Worm (Caenorhabditis elegans) whole organism, L4 larva: ENCODE data around the gene srx-125.

Source experiments
- F26F4.8 ChIP-seq: fragments of 200-800 bp; sonication (Bioruptor generic); conservative IDR thresholded peaks from 2 replicates; pipeline ENCODE4 v1.3.6; 2022; ENCODE audit warnings: missing genetic modification characterization, missing compliant biosample characterization
- T20F7.1 ChIP-seq: fragments of 200-800 bp; sonication (Bioruptor generic); optimal IDR thresholded peaks from 2 replicates; lab custom pipeline; 2018; ENCODE audit warnings: mild to moderate bottlenecking, missing genetic modification characterization, missing compliant biosample characterization
- Y48G9A.11 ChIP-seq: fragments of 200-800 bp; sonication (Bioruptor generic); IDR thresholded peaks from 2 replicates; pipeline ENCODE4 v1.3.6; 2022; ENCODE audit warnings: missing genetic modification reagents, missing genetic modification characterization, missing compliant biosample characterization
- aha-1 ChIP-seq: fragments of 150-350 bp; peaks from one replicate; lab custom pipeline; 2014; ENCODE audit warnings: missing biosample characterization, missing genetic modification characterization
- aly-2 ChIP-seq: sonication (generic microtip); optimal IDR thresholded peaks from 2 replicates; lab custom pipeline; 2018; ENCODE audit warnings: missing biosample characterization, missing genetic modification characterization
- ama-1 ChIP-seq: fragments of 150-350 bp; optimal IDR thresholded peaks from 2 replicates; lab custom pipeline; 2014; ENCODE audit warnings: inconsistent platforms, mixed read lengths
- ceh-44 ChIP-seq: fragments of 200-800 bp; sonication (Bioruptor generic); IDR thresholded peaks from 2 replicates; pipeline ENCODE4 v1.3.6; 2022; ENCODE audit warnings: missing genetic modification reagents, missing genetic modification characterization, missing compliant biosample characterization
- ctbp-1 ChIP-seq: fragments of 200-800 bp; sonication (Bioruptor generic); IDR thresholded peaks from 2 replicates; pipeline ENCODE4 v1.3.6; 2022; ENCODE audit warnings: missing genetic modification reagents, missing genetic modification characterization, missing compliant biosample characterization
- daf-16 ChIP-seq, 3 experiments: sonication (generic microtip); optimal IDR thresholded peaks; 2 replicates each; lab custom pipeline; 2016 to 2017; ENCODE audit warnings: missing genetic modification characterization in 3 of 3, missing genetic modification reagents in 3 of 3, mild to moderate bottlenecking in 2 of 3, missing compliant biosample characterization in 2 of 3, missing biosample characterization in 1 of 3, moderate library complexity in 1 of 3
- daf-8 ChIP-seq: fragments of 200-800 bp; sonication (Bioruptor generic); IDR thresholded peaks from 2 replicates; pipeline ENCODE4 v1.3.6; 2022; ENCODE audit warnings: missing genetic modification characterization, missing compliant biosample characterization
- dmd-6 ChIP-seq: fragments of 200-800 bp; sonication (Bioruptor generic); IDR thresholded peaks from 2 replicates; pipeline ENCODE4 v1.3.6; 2022; ENCODE audit warnings: missing genetic modification reagents, missing genetic modification characterization, missing compliant biosample characterization
- dmd-9 ChIP-seq: fragments of 200-800 bp; sonication (Bioruptor generic); IDR thresholded peaks from 2 replicates; pipeline ENCODE4 v1.3.6; 2022; ENCODE audit warnings: missing genetic modification reagents, missing genetic modification characterization, missing compliant biosample characterization
- dpl-1 ChIP-seq: fragments of 150-350 bp; optimal IDR thresholded peaks from 2 replicates; lab custom pipeline; 2014; ENCODE audit warnings: missing biosample characterization, missing genetic modification reagents, missing genetic modification characterization
- dve-1 ChIP-seq: sonication (generic microtip); optimal IDR thresholded peaks from 2 replicates; lab custom pipeline; 2017; ENCODE audit warnings: antibody characterized with exemption, mild to moderate bottlenecking, missing genetic modification characterization, missing compliant biosample characterization; ENCODE audit not compliant: insufficient read depth
- hlh-11 ChIP-seq: fragments of 200-800 bp; sonication (Bioruptor generic); optimal IDR thresholded peaks from 2 replicates; lab custom pipeline; 2018; ENCODE audit warnings: mild to moderate bottlenecking, missing genetic modification characterization, missing compliant biosample characterization
- hlh-30 ChIP-seq: sonication (generic microtip); optimal IDR thresholded peaks from 2 replicates; lab custom pipeline; 2017; ENCODE audit warnings: antibody characterized with exemption, mild to moderate bottlenecking, missing genetic modification characterization, missing compliant biosample characterization; ENCODE audit not compliant: insufficient read depth
- jun-1 ChIP-seq: fragments of 150-350 bp; optimal IDR thresholded peaks from 2 replicates; lab custom pipeline; 2014; ENCODE audit warnings: missing biosample characterization, missing genetic modification reagents, missing genetic modification characterization
- lin-1 ChIP-seq: fragments of 200-800 bp; sonication (Bioruptor generic); IDR thresholded peaks from 2 replicates; pipeline ENCODE4 v1.3.6; 2022; ENCODE audit warnings: missing genetic modification reagents, missing genetic modification characterization, missing compliant biosample characterization
- lin-39 ChIP-seq: fragments of 150-350 bp; optimal IDR thresholded peaks from 2 replicates; lab custom pipeline; 2014; ENCODE audit warnings: missing biosample characterization, missing genetic modification reagents, missing genetic modification characterization
- lsy-2 ChIP-seq, 2 experiments: fragments of 150-350 bp in 1 of 2; sonication (generic microtip) in 1 of 2; optimal IDR thresholded peaks; 2 replicates each; lab custom pipeline; 2014 to 2017; ENCODE audit warnings: missing biosample characterization in 2 of 2, missing genetic modification characterization in 2 of 2
- mdl-1 ChIP-seq, 2 experiments: fragments of 150-350 bp in 1 of 2; sonication (generic microtip) in 1 of 2; optimal IDR thresholded peaks; 2 replicates each; lab custom pipeline; 2014 to 2017; ENCODE audit warnings: missing biosample characterization in 2 of 2, missing genetic modification characterization in 2 of 2
- mep-1 ChIP-seq: fragments of 150-350 bp; sonication (generic microtip); optimal IDR thresholded peaks from 3 replicates; lab custom pipeline; 2014; ENCODE audit warnings: missing biosample characterization, missing genetic modification characterization
- mes-2 ChIP-seq: sonication (generic microtip); optimal IDR thresholded peaks from 2 replicates; lab custom pipeline; 2016; ENCODE audit warnings: missing genotype, mild to moderate bottlenecking, missing genetic modification characterization, missing compliant biosample characterization; ENCODE audit not compliant: poor library complexity, severe bottlenecking
- nhr-10 ChIP-seq: fragments of 150-350 bp; optimal IDR thresholded peaks from 2 replicates; lab custom pipeline; 2014; ENCODE audit warnings: missing biosample characterization, missing genetic modification characterization
- nhr-102 ChIP-seq: sonication (generic microtip); optimal IDR thresholded peaks from 2 replicates; lab custom pipeline; 2016; ENCODE audit warnings: mild to moderate bottlenecking, missing genetic modification characterization, moderate library complexity, missing compliant biosample characterization
- nhr-28 ChIP-seq: fragments of 150-350 bp; optimal IDR thresholded peaks from 2 replicates; lab custom pipeline; 2014; ENCODE audit warnings: missing biosample characterization, missing genetic modification characterization
- nhr-41 ChIP-seq: fragments of 200-800 bp; sonication (Bioruptor generic); IDR thresholded peaks from 2 replicates; pipeline ENCODE4 v1.3.6; 2022; ENCODE audit warnings: missing genetic modification reagents, missing genetic modification characterization, missing compliant biosample characterization
- nhr-42 ChIP-seq: fragments of 200-800 bp; sonication (Bioruptor generic); IDR thresholded peaks from 2 replicates; pipeline ENCODE4 v1.3.6; 2022; ENCODE audit warnings: missing genetic modification characterization, missing compliant biosample characterization
- nhr-48 ChIP-seq: sonication (generic microtip); optimal IDR thresholded peaks from 2 replicates; lab custom pipeline; 2016; ENCODE audit warnings: mild to moderate bottlenecking, missing genetic modification characterization, missing compliant biosample characterization
- nhr-6 ChIP-seq: fragments of 150-350 bp; optimal IDR thresholded peaks from 2 replicates; lab custom pipeline; 2014; ENCODE audit warnings: missing biosample characterization, missing genetic modification characterization
- nhr-77 ChIP-seq: fragments of 150-350 bp; optimal IDR thresholded peaks from 2 replicates; lab custom pipeline; 2014; ENCODE audit warnings: missing biosample characterization, missing genetic modification characterization
- pha-4 ChIP-seq, 2 experiments: fragments of 150-350 bp in 1 of 2; fragments of 200-800 bp in 1 of 2; sonication (Bioruptor generic) in 1 of 2; IDR thresholded peaks in 1 of 2; optimal IDR thresholded peaks in 1 of 2; 2 replicates each; pipeline versions ENCODE4 v1.3.6 to Lab custom; 2014 to 2022; ENCODE audit warnings: missing genetic modification characterization in 2 of 2, missing genetic modification reagents in 2 of 2, missing biosample characterization in 1 of 2, missing compliant biosample characterization in 1 of 2
- php-3 ChIP-seq: fragments of 200-800 bp; sonication (Bioruptor generic); IDR thresholded peaks from 2 replicates; pipeline ENCODE4 v1.3.6; 2022; ENCODE audit warnings: missing genetic modification reagents, missing genetic modification characterization, missing compliant biosample characterization
- pqm-1 ChIP-seq: sonication (generic microtip); optimal IDR thresholded peaks from 2 replicates; lab custom pipeline; 2017; ENCODE audit warnings: missing biosample characterization, missing genetic modification characterization
- rbr-2 ChIP-seq: sonication (generic microtip); optimal IDR thresholded peaks from 2 replicates; lab custom pipeline; 2016; ENCODE audit warnings: missing genotype, missing genetic modification characterization, missing compliant biosample characterization
- set-16 ChIP-seq: fragments of 200-800 bp; sonication (Bioruptor generic); IDR thresholded peaks from 2 replicates; pipeline ENCODE4 v1.3.6; 2022; ENCODE audit warnings: missing genetic modification reagents, missing genetic modification characterization, missing compliant biosample characterization
- skn-1 ChIP-seq: fragments of 150-350 bp; optimal IDR thresholded peaks from 2 replicates; lab custom pipeline; 2014; ENCODE audit warnings: missing biosample characterization, missing genetic modification characterization
- snpc-1.2 ChIP-seq: fragments of 200-800 bp; sonication (Bioruptor generic); IDR thresholded peaks from 2 replicates; pipeline ENCODE4 v1.3.6; 2022; ENCODE audit warnings: missing genetic modification reagents, missing genetic modification characterization, missing compliant biosample characterization
- unc-62 ChIP-seq, 3 experiments: fragments of 150-350 bp in 1 of 3; sonication (generic microtip); optimal IDR thresholded peaks in 2 of 3; peaks in 1 of 3; 1 replicate in 1 of 3; 2 replicates in 2 of 3; lab custom pipeline; 2014 to 2017; ENCODE audit warnings: missing biosample characterization in 3 of 3, missing genetic modification characterization in 3 of 3, missing genetic modification reagents in 3 of 3, missing genotype in 1 of 3
- vab-7 ChIP-seq: fragments of 200-800 bp; sonication (Bioruptor generic); IDR thresholded peaks from 2 replicates; pipeline ENCODE4 v1.3.6; 2022; ENCODE audit warnings: missing genetic modification reagents, missing genetic modification characterization, missing compliant biosample characterization
- zfp-2 ChIP-seq: sonication (generic microtip); optimal IDR thresholded peaks from 2 replicates; lab custom pipeline; 2016; ENCODE audit warnings: mild to moderate bottlenecking, missing genetic modification characterization, missing compliant biosample characterization
- zip-11 ChIP-seq: fragments of 200-800 bp; sonication (Bioruptor generic); IDR thresholded peaks from 2 replicates; pipeline ENCODE4 v1.3.6; 2022; ENCODE audit warnings: missing genetic modification characterization, missing compliant biosample characterization

Gene srx-125

ce11 chrV:13371336-13371735 lies 4.2 kb downstream of the srx-125 start (continued):
- TF ChIP-seq mes-2 (tag; lab: Kevin White, UChicago) (peak; percentile 49), nhr-28 (tag; lab: Kevin White, UChicago) (peak; percentile 90), daf-8 (GFP tag; lab: Robert Waterston, UW) (no peak), aly-2 (tag; lab: Kevin White, UChicago) (no peak), skn-1 (tag; lab: Kevin White, UChicago) (no peak), vab-7 (no peak), dmd-9 (GFP tag; lab: Robert Waterston, UW) (no peak), zip-11 (GFP tag; lab: Robert Waterston, UW) (no peak)

- TF ChIP-seq aly-2 (tag; lab: Kevin White, UChicago) (no peak), nhr-28 (tag; lab: Kevin White, UChicago) (peak; percentile 82), hlh-11 (tag; lab: Kevin White, UChicago) (peak; percentile 69), dve-1 (tag; lab: Kevin White, UChicago) (peak; percentile 64), pqm-1 (tag; lab: Kevin White, UChicago) (peak; percentile 92), php-3 (GFP tag; lab: Robert Waterston, UW) (peak; percentile 39; the same call in 1 of the 2 replicates), unc-62 (GFP tag; optimal IDR thresholded peaks at IDR 0.05 in 1 of 2; lab: Kevin White, UChicago) (no peak), unc-62 (tag; optimal IDR thresholded peaks at IDR 0.05; lab: Kevin White, UChicago) (no peak), aha-1 (tag; lab: Kevin White, UChicago) (peak; percentile 44), zfp-2 (tag; lab: Kevin White, UChicago) (no peak), nhr-77 (tag; lab: Kevin White, UChicago) (peak; percentile 75), snpc-1.2 (GFP tag; lab: Robert Waterston, UW) (no peak), nhr-102 (tag; lab: Kevin White, UChicago) (peak; percentile 14), mdl-1 (tag; optimal IDR thresholded peaks at IDR 0.05; lab: Kevin White, UChicago) (peak in 1 of 2 experiments; percentile 49), nhr-6 (tag; lab: Kevin White, UChicago) (peak; percentile 58), hlh-30 (peak; percentile 29), set-16 (GFP tag; lab: Robert Waterston, UW) (no peak; the same call in 1 of the 2 replicates), lin-1 (GFP tag; lab: Robert Waterston, UW) (peak; percentile 65; the same call in 1 of the 2 replicates), ctbp-1 (GFP tag; lab: Robert Waterston, UW) (no peak), pha-4 (GFP tag; IDR thresholded peaks at IDR 0.05; lab: Robert Waterston, UW) (peak; percentile 24; the same call in 1 of the 2 replicates), pha-4 (tag; optimal IDR thresholded peaks at IDR 0.05; lab: Kevin White, UChicago) (no peak), dmd-6 (GFP tag; lab: Robert Waterston, UW) (peak; percentile 78), Y48G9A.11 (no peak), nhr-41 (GFP tag; lab: Robert Waterston, UW) (peak; percentile 42; the same call in 1 of the 2 replicates), daf-16 (GFP tag; optimal IDR thresholded peaks at IDR 0.05; lab: Kevin White, UChicago) (no peak), daf-16 (tag; optimal IDR thresholded peaks at IDR 0.05; lab: Kevin White, UChicago) (peak; percentile 91), rbr-2 (tag; lab: Kevin White, UChicago) (no peak), lin-39 (tag; lab: Kevin White, UChicago) (no peak), nhr-48 (tag; lab: Kevin White, UChicago) (peak; percentile 7)
- TF ChIP-seq, all 104 proteins: peak for 17
These were observed 5.7 kb downstream of the srx-125 start for ce11 chrV:13372821-13373220.

- peak; percentile 74 for TF ChIP-seq hlh-30
- peak; percentile 76; the same call in 1 of the 2 replicates for TF ChIP-seq lin-1 (GFP tag; lab: Robert Waterston, UW)
- peak; percentile 81 for TF ChIP-seq dmd-6 (GFP tag; lab: Robert Waterston, UW)
- no peak for TF ChIP-seq mes-2 (tag; lab: Kevin White, UChicago)
- TF ChIP-seq mep-1: peak; percentile 65
- no peak for TF ChIP-seq ceh-44 (GFP tag; lab: Robert Waterston, UW)
- TF ChIP-seq jun-1 (tag; lab: Kevin White, UChicago): no peak
- TF ChIP-seq nhr-102 (tag; lab: Kevin White, UChicago): peak; percentile 50
- peak; percentile 89 for TF ChIP-seq pqm-1 (tag; lab: Kevin White, UChicago)
- no peak for TF ChIP-seq F26F4.8
- no peak for TF ChIP-seq pha-4 (GFP tag; IDR thresholded peaks at IDR 0.05; lab: Robert Waterston, UW)
- TF ChIP-seq pha-4 (tag; optimal IDR thresholded peaks at IDR 0.05; lab: Kevin White, UChicago): no peak
- TF ChIP-seq mdl-1 (tag; optimal IDR thresholded peaks at IDR 0.05; lab: Kevin White, UChicago): peak in 1 of 2 experiments; percentile 47
- no peak for TF ChIP-seq zip-11 (GFP tag; lab: Robert Waterston, UW)
- TF ChIP-seq nhr-28 (tag; lab: Kevin White, UChicago): peak; percentile 91
- TF ChIP-seq nhr-42 (GFP tag; lab: Robert Waterston, UW): no peak
- TF ChIP-seq hlh-11 (tag; lab: Kevin White, UChicago): peak; percentile 88
- peak; percentile 70 for TF ChIP-seq nhr-10
- peak in 1 of 2 experiments; percentile 26 for TF ChIP-seq lsy-2 (tag; optimal IDR thresholded peaks at IDR 0.05; lab: Kevin White, UChicago)
- peak; percentile 70 for TF ChIP-seq nhr-77 (tag; lab: Kevin White, UChicago)
- TF ChIP-seq dpl-1 (GFP tag; lab: Kevin White, UChicago): no peak
- TF ChIP-seq nhr-41 (GFP tag; lab: Robert Waterston, UW): peak; percentile 70; the same call in 1 of the 2 replicates
- peak; percentile 5 for TF ChIP-seq ama-1
- TF ChIP-seq php-3 (GFP tag; lab: Robert Waterston, UW): peak; percentile 69
- TF ChIP-seq T20F7.1: peak; percentile 3
- TF ChIP-seq set-16 (GFP tag; lab: Robert Waterston, UW): no peak
These were observed 6.5 kb downstream of the srx-125 start for ce11 chrV:13373643-13374042.
